Fruit fly (Drosophila melanogaster) whole organism, embryonic: ENCODE measurements around the gene CG46314.

Experiments used
- Asciz ChIP-seq: fragments of 200-800 bp; sonication (Bioruptor generic); optimal IDR thresholded peaks from 2 replicates; lab custom pipeline; 2017; ENCODE audit warnings: missing biosample characterization, mild to moderate bottlenecking, missing genetic modification characterization, missing genetic modification reagents
- Atf6 ChIP-seq: fragments of 200-800 bp; sonication (Bioruptor generic); IDR thresholded peaks from 2 replicates; pipeline ENCODE4 v1.3.6; 2022; ENCODE audit warnings: missing biosample characterization, missing genetic modification characterization
- CG10431 ChIP-seq: fragments of 200-800 bp; sonication (Bioruptor generic); optimal IDR thresholded peaks from 3 replicates; lab custom pipeline; 2018; ENCODE audit warnings: missing biosample characterization, mild to moderate bottlenecking, missing genetic modification characterization
- CG10543 ChIP-seq: fragments of 200-800 bp; sonication (Bioruptor generic); optimal IDR thresholded peaks from 3 replicates; lab custom pipeline; 2017; ENCODE audit warnings: missing biosample characterization, mild to moderate bottlenecking, missing genetic modification characterization, moderate library complexity
- CG11504 ChIP-seq: fragments of 200-800 bp; sonication (Bioruptor generic); optimal IDR thresholded peaks from 3 replicates; lab custom pipeline; 2019; ENCODE audit warnings: missing biosample characterization, mild to moderate bottlenecking, missing genetic modification characterization, moderate library complexity
- CG12236 ChIP-seq: fragments of 200-800 bp; sonication (Bioruptor generic); optimal IDR thresholded peaks from 2 replicates; lab custom pipeline; 2016; ENCODE audit warnings: missing biosample characterization, missing genetic modification characterization
- CG12769 ChIP-seq: fragments of 200-800 bp; sonication (Bioruptor generic); optimal IDR thresholded peaks from 2 replicates; lab custom pipeline; 2019; ENCODE audit warnings: missing biosample characterization, mild to moderate bottlenecking, missing genetic modification characterization, moderate library complexity
- CG13296 ChIP-seq: fragments of 200-800 bp; sonication (Bioruptor generic); optimal IDR thresholded peaks from 3 replicates; lab custom pipeline; 2018; ENCODE audit warnings: missing biosample characterization, mild to moderate bottlenecking, missing genetic modification characterization
- CG13424 ChIP-seq: fragments of 200-800 bp; sonication (Bioruptor generic); optimal IDR thresholded peaks from 2 replicates; lab custom pipeline; 2019; ENCODE audit warnings: missing biosample characterization, mild to moderate bottlenecking, missing genetic modification characterization, moderate library complexity
- CG13624 ChIP-seq: fragments of 200-800 bp; sonication (Bioruptor generic); optimal IDR thresholded peaks from 2 replicates; lab custom pipeline; 2016; ENCODE audit warnings: missing biosample characterization, missing genetic modification characterization
- CG13894 ChIP-seq: fragments of 200-800 bp; sonication (Bioruptor generic); optimal IDR thresholded peaks from 3 replicates; lab custom pipeline; 2018; ENCODE audit warnings: missing biosample characterization, mild to moderate bottlenecking, missing genetic modification characterization, moderate library complexity
- CG14014 ChIP-seq: fragments of 200-800 bp; sonication (Bioruptor generic); IDR thresholded peaks from 2 replicates; pipeline ENCODE4 v1.3.6; 2022; ENCODE audit warnings: missing biosample characterization, missing genetic modification characterization
- CG15269 ChIP-seq: fragments of 200-800 bp; sonication (Bioruptor generic); optimal IDR thresholded peaks from 2 replicates; lab custom pipeline; 2018; ENCODE audit warnings: missing biosample characterization, mild to moderate bottlenecking, missing genetic modification characterization, moderate library complexity
- CG1529 ChIP-seq: fragments of 200-800 bp; sonication (Bioruptor generic); optimal IDR thresholded peaks from 3 replicates; lab custom pipeline; 2018; ENCODE audit warnings: missing biosample characterization, missing genetic modification characterization
- CG16813 ChIP-seq: fragments of 200-800 bp; sonication (Bioruptor generic); IDR thresholded peaks from 3 replicates; pipeline ENCODE4 v1.3.6; 2022; ENCODE audit warnings: missing biosample characterization, missing genetic modification characterization; ENCODE audit not compliant: partially characterized antibody
- CG17802 ChIP-seq: fragments of 200-800 bp; sonication (Bioruptor generic); optimal IDR thresholded peaks from 2 replicates; lab custom pipeline; 2018; ENCODE audit warnings: missing biosample characterization, mild to moderate bottlenecking, missing genetic modification characterization, moderate library complexity
- CG2889 ChIP-seq: fragments of 200-800 bp; sonication (Bioruptor generic); IDR thresholded peaks from 3 replicates; pipeline ENCODE4 v1.3.6; 2022; ENCODE audit warnings: missing biosample characterization, missing genetic modification characterization
- CG34422 ChIP-seq: fragments of 200-800 bp; sonication (Bioruptor generic); IDR thresholded peaks from 3 replicates; pipeline ENCODE4 v1.3.6; 2022; ENCODE audit warnings: missing biosample characterization, missing genetic modification characterization
- CG6654 ChIP-seq: fragments of 200-800 bp; sonication (Bioruptor generic); optimal IDR thresholded peaks from 2 replicates; lab custom pipeline; 2017; ENCODE audit warnings: missing biosample characterization, mild to moderate bottlenecking, missing genetic modification characterization
- CG7987 ChIP-seq: fragments of 200-800 bp; sonication (Bioruptor generic); optimal IDR thresholded peaks from 2 replicates; lab custom pipeline; 2018; ENCODE audit warnings: missing biosample characterization, mild to moderate bottlenecking, missing genetic modification characterization, moderate library complexity
- CG9727 ChIP-seq: fragments of 200-800 bp; sonication (Bioruptor generic); optimal IDR thresholded peaks from 3 replicates; lab custom pipeline; 2017; ENCODE audit warnings: missing biosample characterization, mild to moderate bottlenecking, missing genetic modification characterization
- E2f1 ChIP-seq: fragments of 200-800 bp; sonication (Bioruptor generic); IDR thresholded peaks from 2 replicates; pipeline ENCODE4 v1.3.6; 2022; ENCODE audit warnings: missing biosample characterization, missing genetic modification characterization
- Fer2 ChIP-seq: fragments of 200-800 bp; sonication (Bioruptor generic); optimal IDR thresholded peaks from 2 replicates; lab custom pipeline; 2018; ENCODE audit warnings: missing biosample characterization, mild to moderate bottlenecking, missing genetic modification characterization, moderate library complexity
- GATAe ChIP-seq: fragments of 200-800 bp; sonication (Bioruptor generic); conservative IDR thresholded peaks from 2 replicates; pipeline ENCODE4 v1.3.6; 2022; ENCODE audit warnings: missing biosample characterization, missing genetic modification characterization
- NC2β ChIP-seq: fragments of 200-800 bp; sonication (Bioruptor generic); optimal IDR thresholded peaks from 2 replicates; lab custom pipeline; 2016; ENCODE audit warnings: missing biosample characterization, missing genetic modification characterization
- Oaz ChIP-seq: fragments of 200-800 bp; sonication (Bioruptor generic); IDR thresholded peaks from 2 replicates; pipeline ENCODE4 v1.3.6; 2022; ENCODE audit warnings: missing biosample characterization, missing genetic modification characterization
- PHDP ChIP-seq: fragments of 200-800 bp; sonication (Bioruptor generic); optimal IDR thresholded peaks from 3 replicates; lab custom pipeline; 2018; ENCODE audit warnings: missing biosample characterization, mild to moderate bottlenecking, missing genetic modification characterization, moderate library complexity
- Rx ChIP-seq: fragments of 200-800 bp; sonication (Bioruptor generic); IDR thresholded peaks from 2 replicates; pipeline ENCODE4 v1.3.6; 2022; ENCODE audit warnings: missing biosample characterization, missing genetic modification characterization
- Sry-β ChIP-seq: fragments of 200-800 bp; sonication (Bioruptor generic); optimal IDR thresholded peaks from 2 replicates; lab custom pipeline; 2018; ENCODE audit warnings: missing biosample characterization, mild to moderate bottlenecking, missing genetic modification characterization, moderate library complexity
- Sry-δ ChIP-seq: fragments of 200-800 bp; sonication (Bioruptor generic); optimal IDR thresholded peaks from 2 replicates; lab custom pipeline; 2016; ENCODE audit warnings: missing biosample characterization, missing genetic modification characterization
- Trl ChIP-seq, 3 experiments: fragments of >200 bp in 2 of 3; fragments of 200-800 bp in 1 of 3; sonication (Bioruptor generic) in 1 of 3; optimal IDR thresholded peaks; 2 replicates in 1 of 3; 3 replicates in 2 of 3; lab custom pipeline; 2016 to 2017; ENCODE audit warnings: missing biosample characterization in 1 of 3, missing genetic modification characterization in 1 of 3
- al ChIP-seq: fragments of 200-800 bp; sonication (Bioruptor generic); IDR thresholded peaks from 2 replicates; pipeline ENCODE4 v1.3.6; 2022; ENCODE audit warnings: missing biosample characterization, missing genetic modification characterization
- ase ChIP-seq: fragments of 200-800 bp; sonication (Bioruptor generic); IDR thresholded peaks from 3 replicates; pipeline ENCODE4 v1.3.6; 2022; ENCODE audit warnings: missing biosample characterization, missing genetic modification characterization
- bbx ChIP-seq: fragments of 200-800 bp; sonication (Bioruptor generic); IDR thresholded peaks from 2 replicates; pipeline ENCODE4 v1.3.6; 2022; ENCODE audit warnings: missing biosample characterization, missing genetic modification characterization; ENCODE audit not compliant: partially characterized antibody
- chif ChIP-seq, 2 experiments: fragments of 200-800 bp; sonication (Bioruptor generic); optimal IDR thresholded peaks; 3 replicates each; lab custom pipeline; 2016; ENCODE audit warnings: missing biosample characterization in 2 of 2, missing genetic modification characterization in 2 of 2
- esg ChIP-seq: fragments of 200-800 bp; sonication (Bioruptor generic); conservative IDR thresholded peaks from 2 replicates; pipeline ENCODE4 v1.3.6; 2022; ENCODE audit warnings: missing biosample characterization, missing genetic modification characterization
- gro ChIP-seq: fragments of 200-800 bp; sonication (Bioruptor generic); optimal IDR thresholded peaks from 2 replicates; lab custom pipeline; 2016; ENCODE audit warnings: missing biosample characterization, missing genetic modification characterization
- insv ChIP-seq, 2 experiments: fragments of 200-800 bp; sonication (Bioruptor generic); optimal IDR thresholded peaks; 3 replicates each; lab custom pipeline; 2016 to 2018; ENCODE audit warnings: missing biosample characterization in 2 of 2, missing genetic modification characterization in 2 of 2
- kni ChIP-seq: fragments of 200-800 bp; sonication (Bioruptor generic); optimal IDR thresholded peaks from 3 replicates; lab custom pipeline; 2017; ENCODE audit warnings: mild to moderate bottlenecking, missing biosample characterization, missing genetic modification reagents, missing genetic modification characterization
- lbe ChIP-seq: fragments of 200-800 bp; sonication (Bioruptor generic); optimal IDR thresholded peaks from 2 replicates; lab custom pipeline; 2016; ENCODE audit warnings: missing biosample characterization, mild to moderate bottlenecking, missing genetic modification characterization
- mirr ChIP-seq: fragments of 200-800 bp; sonication (Bioruptor generic); optimal IDR thresholded peaks from 3 replicates; lab custom pipeline; 2018; ENCODE audit warnings: missing biosample characterization, mild to moderate bottlenecking, missing genetic modification characterization
- nom ChIP-seq: fragments of 200-800 bp; sonication (Bioruptor generic); optimal IDR thresholded peaks from 2 replicates; lab custom pipeline; 2017; ENCODE audit warnings: missing biosample characterization, missing genetic modification characterization, mild to moderate bottlenecking, moderate library complexity, missing genetic modification reagents
- oc ChIP-seq: fragments of 200-800 bp; sonication (Bioruptor generic); optimal IDR thresholded peaks from 2 replicates; lab custom pipeline; 2018; ENCODE audit warnings: missing biosample characterization, mild to moderate bottlenecking, missing genetic modification characterization, moderate library complexity
- ranshi ChIP-seq: fragments of 200-800 bp; sonication (Bioruptor generic); IDR thresholded peaks from 2 replicates; pipeline ENCODE4 v1.3.6; 2022; ENCODE audit warnings: missing biosample characterization, missing genetic modification characterization
- rib ChIP-seq: fragments of 200-800 bp; sonication (Bioruptor generic); IDR thresholded peaks from 2 replicates; pipeline ENCODE4 v1.3.6; 2022; ENCODE audit warnings: missing biosample characterization, missing genetic modification characterization
- row ChIP-seq: fragments of 200-800 bp; sonication (Bioruptor generic); IDR thresholded peaks from 3 replicates; pipeline ENCODE4 v1.3.6; 2022; ENCODE audit warnings: missing biosample characterization, missing genetic modification characterization
- sd ChIP-seq: fragments of 200-800 bp; sonication (Bioruptor generic); optimal IDR thresholded peaks from 3 replicates; lab custom pipeline; 2018; ENCODE audit warnings: missing biosample characterization, mild to moderate bottlenecking, missing genetic modification characterization, moderate library complexity
- sug ChIP-seq: fragments of 200-800 bp; optimal IDR thresholded peaks from 2 replicates; lab custom pipeline; 2019; ENCODE audit warnings: missing biosample characterization, mild to moderate bottlenecking, missing genetic modification characterization, moderate library complexity
- tap ChIP-seq: fragments of 200-800 bp; optimal IDR thresholded peaks from 3 replicates; lab custom pipeline; 2019; ENCODE audit warnings: missing biosample characterization, mild to moderate bottlenecking, missing genetic modification characterization, moderate library complexity
- zen2 ChIP-seq: fragments of 200-800 bp; sonication (Bioruptor generic); IDR thresholded peaks from 3 replicates; pipeline ENCODE4 v1.3.6; 2022; ENCODE audit warnings: missing biosample characterization, missing genetic modification characterization; ENCODE audit not compliant: partially characterized antibody

The CG46314 gene

dm6 chr2L:21312831-21313437, 1.2 kb upstream of the CG46314 start (continued):
- peak; percentile 31 for TF ChIP-seq CG15269 (tag; lab: Kevin White, UChicago)
- TF ChIP-seq kni (GFP tag; lab: Kevin White, UChicago): peak; percentile 77
- TF ChIP-seq E2f1: no peak
- TF ChIP-seq nom: peak; percentile 1
- TF ChIP-seq CG12769: peak; percentile 30
- TF ChIP-seq insv (GFP tag; optimal IDR thresholded peaks at IDR 0.05; lab: Kevin White, UChicago): no peak
- TF ChIP-seq CG34422 (GFP tag; lab: Robert Waterston, UW): no peak
- TF ChIP-seq chif (GFP tag; optimal IDR thresholded peaks at IDR 0.05; lab: Kevin White, UChicago): no peak
- no peak for TF ChIP-seq CG12236 (GFP tag; lab: Kevin White, UChicago)
- TF ChIP-seq zen2 (GFP tag; lab: Robert Waterston, UW): no peak
- no peak for TF ChIP-seq CG17802 (tag; lab: Kevin White, UChicago)
- no peak for TF ChIP-seq Sry-β (GFP tag; lab: Kevin White, UChicago)
- no peak for TF ChIP-seq row (GFP tag; lab: Robert Waterston, UW)
- TF ChIP-seq CG6654 (GFP tag; lab: Kevin White, UChicago): no peak
- peak; percentile 35 to 76 for TF ChIP-seq Trl (optimal IDR thresholded peaks at IDR 0.05; lab: Kevin White, UChicago)
- TF ChIP-seq Trl (GFP tag; optimal IDR thresholded peaks at IDR 0.05; lab: Kevin White, UChicago): no peak
- peak; percentile 25 for TF ChIP-seq oc (tag; lab: Kevin White, UChicago)
- no peak for TF ChIP-seq ranshi (GFP tag; lab: Robert Waterston, UW)
- TF ChIP-seq Sry-δ: no peak
- no peak for TF ChIP-seq tap (tag; lab: Kevin White, UChicago)
- TF ChIP-seq CG13296 (GFP tag; lab: Kevin White, UChicago): no peak
- no peak for TF ChIP-seq esg (GFP tag; lab: Robert Waterston, UW)
- no peak for TF ChIP-seq Atf6
- TF ChIP-seq PHDP (tag; lab: Kevin White, UChicago): no peak
- TF ChIP-seq Asciz (GFP tag; lab: Kevin White, UChicago): no peak
- no peak for TF ChIP-seq al (GFP tag; lab: Robert Waterston, UW)
- TF ChIP-seq CG10431 (GFP tag; lab: Kevin White, UChicago): no peak
- TF ChIP-seq gro (GFP tag; lab: Kevin White, UChicago): peak; percentile 6
- TF ChIP-seq CG13424 (tag; lab: Kevin White, UChicago): no peak
- peak; percentile 21 for TF ChIP-seq lbe
- peak; percentile 8 for TF ChIP-seq sug (tag; lab: Kevin White, UChicago)
- no peak for TF ChIP-seq bbx (GFP tag; lab: Robert Waterston, UW)
- peak; percentile 58 for TF ChIP-seq CG10543 (GFP tag; lab: Kevin White, UChicago)
- TF ChIP-seq CG16813: no peak
- no peak for TF ChIP-seq CG11504 (tag; lab: Kevin White, UChicago)
- TF ChIP-seq Oaz: no peak
- TF ChIP-seq CG7987: peak; percentile 98
- TF ChIP-seq CG2889 (GFP tag; lab: Robert Waterston, UW): no peak
- TF ChIP-seq Rx (GFP tag; lab: Robert Waterston, UW): no peak
- TF ChIP-seq NC2β (GFP tag; lab: Kevin White, UChicago): no peak
- TF ChIP-seq CG9727: no peak
- no peak for TF ChIP-seq CG1529 (GFP tag; lab: Kevin White, UChicago)
- peak; percentile 57 for TF ChIP-seq CG13894
- no peak for TF ChIP-seq GATAe (GFP tag; lab: Robert Waterston, UW)
- TF ChIP-seq mirr (GFP tag; lab: Kevin White, UChicago): no peak
- no peak for TF ChIP-seq rib
- no peak for TF ChIP-seq Fer2 (tag; lab: Kevin White, UChicago)
- no peak for TF ChIP-seq ase
- no peak for TF ChIP-seq CG13624 (GFP tag; lab: Kevin White, UChicago)
- no peak for TF ChIP-seq CG14014 (GFP tag; lab: Robert Waterston, UW)
- TF ChIP-seq sd (tag; lab: Kevin White, UChicago): peak; percentile 96
